Worm (Caenorhabditis elegans) whole organism, L4/young adult: ENCODE data around the gene daf-1.
A peak's percentile ranks its signal among the peaks of the same experiment; 100 is the strongest.

ENCODE experiments used
- W03F9.2 ChIP-seq: fragments of 150-350 bp; optimal IDR thresholded peaks from 2 replicates; lab custom pipeline; 2014; ENCODE audit warnings: missing biosample characterization, missing genetic modification characterization
- dao-5 ChIP-seq: sonication (generic microtip); optimal IDR thresholded peaks from 2 replicates; lab custom pipeline; 2016; ENCODE audit warnings: missing genotype, missing genetic modification characterization, moderate library complexity, missing compliant biosample characterization
- him-1 ChIP-seq: sonication (generic microtip); optimal IDR thresholded peaks from 2 replicates; lab custom pipeline; 2016; ENCODE audit warnings: missing genotype, missing genetic modification reagents, missing genetic modification characterization, missing compliant biosample characterization

daf-1 gene

DNA sequence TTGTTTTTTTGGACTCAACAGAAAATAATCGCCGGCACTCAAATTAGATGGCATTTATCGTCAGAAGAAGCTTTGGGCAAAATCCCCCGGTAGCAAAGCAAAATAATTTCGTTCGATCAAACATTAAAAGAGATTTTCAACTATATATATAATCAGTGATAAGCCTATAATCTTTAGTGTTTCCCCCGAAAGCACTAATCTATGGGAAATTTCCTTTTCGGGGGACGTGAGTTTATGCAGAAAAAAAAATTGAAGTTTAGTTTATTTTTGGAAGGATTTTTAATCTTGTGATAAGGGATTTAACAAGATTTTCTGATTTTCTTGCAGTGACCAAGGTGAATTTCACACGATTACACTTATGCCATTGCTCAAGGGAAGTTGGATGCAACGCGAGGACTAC lies 1.8 kb downstream of the daf-1 start:
- TF ChIP-seq dao-5 (tag; lab: Kevin White, UChicago), result no peak
- no peak for TF ChIP-seq him-1 (tag; lab: Kevin White, UChicago)
- TF ChIP-seq W03F9.2 (tag; lab: Kevin White, UChicago), result no peak

DNA sequence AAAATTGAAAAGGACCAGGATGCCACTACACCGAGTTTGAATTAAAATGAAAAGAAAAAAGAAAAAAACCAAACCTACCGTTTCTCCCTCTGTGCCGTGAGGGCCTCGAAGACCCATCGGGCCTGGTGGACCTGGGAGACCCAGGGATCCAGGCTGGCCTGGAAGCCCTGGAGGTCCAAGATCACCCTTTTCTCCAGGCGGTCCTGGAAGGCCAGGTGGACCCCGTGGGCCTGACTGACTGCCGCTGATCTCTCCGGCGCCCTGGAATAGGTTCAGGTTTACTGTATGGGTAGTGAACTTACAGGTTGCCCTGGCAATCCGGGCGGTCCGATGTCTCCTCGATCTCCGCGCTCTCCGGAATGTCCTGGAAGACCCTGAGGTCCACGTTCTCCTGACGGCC lies 7.4 kb downstream of the daf-1 start:
- TF ChIP-seq him-1 (tag; lab: Kevin White, UChicago), result no peak
- TF ChIP-seq W03F9.2 (tag; lab: Kevin White, UChicago), result no peak
- TF ChIP-seq dao-5 (tag; lab: Kevin White, UChicago), result no peak

DNA sequence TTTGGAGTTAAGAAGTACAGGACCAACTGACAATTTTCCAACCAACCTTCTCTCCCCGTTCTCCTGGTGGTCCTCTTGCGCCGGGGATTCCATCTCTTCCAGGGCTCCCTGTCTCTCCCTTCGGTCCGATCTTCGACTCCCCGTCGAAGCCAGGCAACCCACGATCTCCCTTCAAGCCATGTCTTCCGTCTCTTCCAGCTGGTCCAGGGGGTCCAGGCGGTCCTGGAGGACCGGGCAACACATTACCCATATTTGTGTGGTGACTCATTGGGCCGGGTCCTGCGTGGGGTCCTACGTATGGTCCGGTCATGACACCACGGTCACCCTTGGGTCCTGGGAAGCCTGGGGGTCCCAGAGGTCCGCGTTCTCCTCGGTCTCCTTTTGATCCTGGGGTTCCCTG lies 8.8 kb downstream of the daf-1 start:
- TF ChIP-seq him-1 (tag; lab: Kevin White, UChicago) (no peak), W03F9.2 (tag; lab: Kevin White, UChicago) (no peak), dao-5 (tag; lab: Kevin White, UChicago) (no peak)

DNA sequence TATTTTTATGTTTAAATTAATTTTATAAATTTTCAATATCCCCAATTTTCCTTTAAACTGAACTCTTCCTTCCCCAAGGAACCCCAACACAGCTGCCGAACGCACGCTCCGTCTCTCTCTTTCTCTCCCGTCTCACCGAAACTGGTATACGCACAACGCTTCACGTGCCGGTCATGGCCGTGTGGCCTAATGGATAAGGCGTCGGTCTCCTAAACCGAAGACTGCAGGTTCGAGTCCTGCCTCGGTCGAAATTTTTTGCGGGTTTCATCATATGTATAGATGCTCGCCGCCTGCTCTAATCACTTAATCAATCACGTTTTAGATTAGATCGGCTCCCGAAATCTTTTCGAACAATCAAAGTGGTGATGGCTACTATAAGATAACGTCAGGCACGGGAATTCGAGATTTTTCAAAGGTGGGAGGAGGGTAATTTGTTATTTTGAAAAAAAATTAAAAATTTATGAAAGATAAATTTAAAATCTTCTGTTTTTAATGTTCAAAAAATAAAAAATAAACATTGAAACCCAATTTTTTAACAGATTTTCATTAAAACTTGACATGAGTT lies 11.7 kb downstream of the daf-1 start:
- TF ChIP-seq dao-5 (tag; lab: Kevin White, UChicago), result peak; percentile 39
- TF ChIP-seq him-1 (tag; lab: Kevin White, UChicago), result peak; percentile 54
- TF ChIP-seq W03F9.2 (tag; lab: Kevin White, UChicago), result no peak

DNA sequence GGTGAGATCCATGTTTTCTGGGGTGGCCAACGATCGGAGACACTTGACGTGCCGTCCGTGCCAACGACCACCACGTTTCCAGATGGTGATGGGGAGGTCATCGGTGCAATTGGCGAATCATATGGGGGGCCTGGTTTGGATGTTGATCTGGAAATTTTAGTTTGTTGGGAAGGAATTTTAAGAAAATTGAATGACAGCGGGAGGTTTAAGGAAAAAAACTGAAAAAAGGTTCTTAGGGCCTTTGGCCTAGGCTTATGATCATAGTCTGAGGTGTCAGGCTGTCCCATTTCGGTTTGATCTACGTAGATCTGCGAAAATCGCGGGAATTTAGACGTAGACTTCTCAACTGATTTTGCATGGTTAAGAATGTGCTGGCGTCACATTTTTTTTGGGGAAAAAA lies 15.6 kb downstream of the daf-1 start, which contains the start of gene col-99:
Gene col-99, minus strand, starts transcription at position 101 of the 400 bp plus-strand sequence.
- TF ChIP-seq him-1 (tag; lab: Kevin White, UChicago) (no peak), W03F9.2 (tag; lab: Kevin White, UChicago) (no peak), dao-5 (tag; lab: Kevin White, UChicago) (no peak)

DNA sequence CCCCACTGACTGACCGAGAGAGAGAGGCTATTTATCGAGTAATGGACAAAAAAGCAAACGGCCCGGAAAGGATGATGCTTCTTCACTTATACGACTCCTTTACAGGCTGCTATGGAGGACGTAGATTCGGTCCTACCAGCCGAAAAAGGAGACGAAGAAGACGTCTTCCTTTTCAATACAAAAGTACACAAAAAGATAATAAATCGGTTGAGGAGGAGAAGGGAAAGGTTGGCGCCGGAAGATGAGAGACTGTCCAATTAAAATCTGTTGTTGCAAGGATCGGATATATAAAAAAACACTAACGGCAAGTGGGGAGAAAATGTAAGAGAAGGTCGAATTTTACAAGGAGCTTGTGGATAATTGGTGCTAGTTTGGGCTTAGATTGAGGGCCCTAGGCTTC lies 16.5 kb downstream of the daf-1 start:
- TF ChIP-seq W03F9.2 (tag; lab: Kevin White, UChicago) (no peak), dao-5 (tag; lab: Kevin White, UChicago) (no peak), him-1 (tag; lab: Kevin White, UChicago) (no peak)

DNA sequence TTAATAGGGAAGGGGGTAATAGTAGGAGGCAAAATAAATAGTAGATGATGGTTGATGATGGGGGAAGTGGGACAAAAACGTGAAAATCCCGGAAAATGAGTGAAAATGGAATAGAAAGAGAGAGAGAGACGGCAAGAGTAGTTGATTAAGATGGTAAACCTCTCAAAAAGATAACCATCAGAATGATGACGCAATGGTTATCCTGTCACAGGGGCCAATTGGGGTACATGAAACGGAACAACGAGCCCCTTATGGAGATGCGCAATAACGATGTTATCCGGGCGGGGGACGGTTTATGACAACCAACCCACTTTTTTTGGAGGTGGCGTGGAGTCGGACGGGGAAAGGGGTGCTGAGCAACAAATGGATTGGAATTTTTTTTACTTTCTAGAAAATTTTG lies 17.6 kb downstream of the daf-1 start:
- TF ChIP-seq him-1 (tag; lab: Kevin White, UChicago) (no peak), dao-5 (tag; lab: Kevin White, UChicago) (no peak)

DNA sequence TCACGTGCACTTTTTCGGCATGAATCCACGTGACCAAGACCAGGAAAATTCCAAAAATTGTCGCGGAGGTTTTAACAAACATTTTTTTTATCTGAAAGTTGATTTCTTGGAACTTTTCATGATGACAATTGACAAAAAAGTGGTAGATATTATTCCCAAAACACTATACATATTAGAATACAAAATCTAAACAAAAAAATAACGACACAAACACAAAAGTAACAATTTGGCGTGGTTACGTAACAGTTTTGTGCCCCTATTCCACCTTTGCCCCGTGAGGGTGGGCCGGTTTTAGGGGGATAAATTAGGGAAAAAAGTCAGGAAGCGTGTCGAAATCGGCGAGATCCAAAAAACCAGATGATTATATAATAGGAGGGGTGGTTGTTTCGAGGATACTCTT lies 25.6 kb downstream of the daf-1 start, which contains the start of gene gegf-1:
Gene gegf-1, minus strand, starts transcription at position 101 of the 400 bp plus-strand sequence.
- TF ChIP-seq dao-5 (tag; lab: Kevin White, UChicago) (no peak), W03F9.2 (tag; lab: Kevin White, UChicago) (no peak), him-1 (tag; lab: Kevin White, UChicago) (no peak)

DNA sequence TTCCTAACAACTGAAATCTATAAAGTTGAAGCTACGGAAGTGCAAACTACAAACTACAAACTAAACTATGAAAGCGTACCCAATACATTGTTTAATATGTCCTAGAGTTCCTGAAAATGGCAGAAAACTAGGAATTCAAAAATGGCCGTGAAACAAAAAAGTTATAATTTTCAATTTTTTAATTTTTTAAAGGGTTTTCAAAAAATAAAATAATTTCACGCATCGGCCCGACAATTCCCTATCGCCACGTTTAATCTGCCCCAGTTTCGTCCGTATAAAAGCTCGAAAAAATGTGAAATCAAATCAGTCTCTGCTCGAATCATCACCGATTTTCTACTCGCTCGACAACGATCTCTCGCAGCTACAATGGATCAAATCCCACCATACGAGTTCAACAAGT lies 26.4 kb downstream of the daf-1 start, which contains the start of gene Y38C1AA.7:
Gene Y38C1AA.7, plus strand, starts transcription at position 301 of the 400 bp plus-strand sequence.
- no peak for TF ChIP-seq W03F9.2 (tag; lab: Kevin White, UChicago)
- TF ChIP-seq him-1 (tag; lab: Kevin White, UChicago), result no peak
- no peak for TF ChIP-seq dao-5 (tag; lab: Kevin White, UChicago)

DNA sequence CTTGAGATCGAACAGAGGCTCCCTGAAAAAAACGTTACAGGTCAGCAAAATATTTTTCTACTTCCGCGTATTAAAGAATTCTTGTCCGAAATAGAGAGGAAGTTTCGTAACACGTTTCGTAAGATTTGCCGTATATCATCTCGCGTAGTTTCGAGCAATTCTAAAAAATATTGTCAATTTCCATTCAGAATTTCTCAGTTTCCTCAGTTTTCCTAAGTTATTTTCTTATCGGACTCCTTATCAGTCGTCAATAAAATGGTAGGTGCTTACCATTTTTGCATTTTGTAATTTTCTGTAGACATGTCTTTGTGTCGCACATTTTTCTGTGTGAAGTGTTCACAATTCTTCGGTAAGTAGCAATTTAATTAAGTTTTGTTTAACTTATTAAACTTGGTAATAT lies 27.6 kb downstream of the daf-1 start, which contains the start of gene Y38C1AA.19:
Gene Y38C1AA.19, plus strand, starts transcription at position 301 of the 400 bp plus-strand sequence.
- TF ChIP-seq him-1 (tag; lab: Kevin White, UChicago), result no peak
- TF ChIP-seq dao-5 (tag; lab: Kevin White, UChicago), result no peak
- no peak for TF ChIP-seq W03F9.2 (tag; lab: Kevin White, UChicago)

DNA sequence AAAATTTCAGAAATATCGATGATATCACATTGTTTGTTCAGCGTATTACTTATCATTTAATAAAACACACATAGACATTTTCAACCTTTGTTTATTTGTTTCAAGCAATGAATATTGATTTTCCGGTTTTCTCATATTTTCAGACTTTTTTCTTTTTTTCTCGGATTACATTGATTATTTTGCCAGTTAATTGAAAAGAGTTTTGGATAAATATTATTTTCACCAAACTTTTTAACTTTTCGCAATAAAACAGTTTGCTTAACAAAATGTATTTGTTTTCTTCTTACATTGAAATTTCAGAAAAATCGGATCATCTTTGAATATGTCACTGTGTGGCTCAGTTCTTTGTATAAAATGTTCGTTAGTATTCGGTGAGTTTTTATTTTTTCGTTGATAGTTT lies 30.3 kb downstream of the daf-1 start, which contains the start of gene Y38C1AA.6:
Gene Y38C1AA.6, plus strand, starts transcription at position 301 of the 400 bp plus-strand sequence.
- TF ChIP-seq dao-5 (tag; lab: Kevin White, UChicago) (no peak), him-1 (tag; lab: Kevin White, UChicago) (no peak), W03F9.2 (tag; lab: Kevin White, UChicago) (no peak)

DNA sequence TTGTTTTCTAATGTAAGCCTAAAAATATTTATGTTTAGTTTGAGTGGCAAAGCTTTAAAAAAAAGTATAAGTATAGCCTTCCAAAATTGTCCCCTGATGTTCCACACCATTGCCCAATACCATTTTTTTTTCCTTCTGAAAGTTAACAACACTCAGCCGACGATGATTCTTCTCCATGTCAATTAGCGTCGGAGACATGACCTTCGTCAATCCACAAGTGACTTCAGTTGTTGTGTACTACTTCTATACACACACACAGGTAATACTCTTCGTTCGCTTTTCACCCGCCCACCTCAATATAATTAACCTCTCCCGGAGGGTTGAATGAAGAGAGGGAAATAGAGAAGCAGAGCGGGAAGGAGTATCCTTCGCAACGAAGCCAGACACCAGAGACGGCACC lies 32.6 kb downstream of the daf-1 start, which contains the start of gene cutl-24:
Gene cutl-24, plus strand, starts transcription at position 301 of the 400 bp plus-strand sequence.
- no peak for TF ChIP-seq W03F9.2 (tag; lab: Kevin White, UChicago)
- TF ChIP-seq him-1 (tag; lab: Kevin White, UChicago), result no peak
- TF ChIP-seq dao-5 (tag; lab: Kevin White, UChicago), result no peak

DNA sequence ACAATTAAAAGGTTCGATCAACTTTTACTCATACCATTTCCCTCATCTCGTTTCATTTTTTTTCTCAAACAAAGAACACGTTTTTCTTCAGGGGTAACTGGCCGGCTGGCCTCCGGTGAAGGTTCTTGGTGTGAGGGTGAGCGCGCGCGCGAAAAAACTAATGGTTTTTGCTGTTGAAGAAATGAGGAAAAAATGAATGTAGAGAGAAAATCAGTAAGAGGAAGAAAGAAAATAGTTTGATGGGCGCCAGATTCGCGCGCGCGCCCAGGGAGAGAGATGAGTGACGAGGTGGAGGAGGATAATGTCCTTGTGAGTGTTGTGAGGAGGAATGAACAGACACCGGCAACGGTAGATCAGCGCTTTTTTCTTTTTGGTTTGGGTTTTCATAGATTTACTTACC lies 38.8 kb downstream of the daf-1 start:
- TF ChIP-seq dao-5 (tag; lab: Kevin White, UChicago) (no peak), W03F9.2 (tag; lab: Kevin White, UChicago) (no peak), him-1 (tag; lab: Kevin White, UChicago) (no peak)

DNA sequence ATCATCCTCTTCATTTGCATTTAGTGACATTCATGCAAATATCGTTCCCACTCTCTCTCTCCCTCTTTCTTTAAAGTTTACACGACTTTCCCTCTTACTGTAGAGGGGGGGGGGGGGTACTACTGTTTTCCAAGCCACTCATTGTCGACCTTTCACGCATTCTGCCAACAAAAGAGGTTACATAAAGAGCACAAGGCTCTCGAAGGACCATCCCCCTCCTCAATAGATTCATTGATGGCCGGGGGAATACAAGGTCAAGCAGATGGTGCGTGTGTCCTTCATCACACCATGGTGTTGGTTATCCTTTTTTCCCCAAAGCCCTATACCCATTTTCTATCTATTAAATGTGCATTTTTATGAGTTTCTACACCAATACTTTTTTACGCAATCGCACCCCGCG lies 40.8 kb downstream of the daf-1 start:
- no peak for TF ChIP-seq dao-5 (tag; lab: Kevin White, UChicago)
- TF ChIP-seq W03F9.2 (tag; lab: Kevin White, UChicago), result no peak
- no peak for TF ChIP-seq him-1 (tag; lab: Kevin White, UChicago)
